Fruit fly (Drosophila melanogaster) whole organism, pupa: ENCODE data around the gene Eip78C.

Experiments used
- CG10348 ChIP-seq: fragments of 200-800 bp; sonication (Bioruptor generic); IDR thresholded peaks from 2 replicates; pipeline ENCODE4 v1.3.6; 2022; ENCODE audit warnings: missing biosample characterization, missing genetic modification characterization
- CG12605 ChIP-seq: fragments of 200-800 bp; sonication (Bioruptor generic); IDR thresholded peaks from 2 replicates; pipeline ENCODE4 v1.3.6; 2022; ENCODE audit warnings: missing biosample characterization, missing genetic modification characterization
- CG13204 ChIP-seq: fragments of 200-800 bp; sonication (Bioruptor generic); optimal IDR thresholded peaks from 2 replicates; lab custom pipeline; 2018; ENCODE audit warnings: missing biosample characterization, mild to moderate bottlenecking, missing genetic modification characterization, moderate library complexity
- CG14655 ChIP-seq: fragments of 200-800 bp; sonication (Bioruptor generic); optimal IDR thresholded peaks from 3 replicates; lab custom pipeline; 2017; ENCODE audit warnings: mild to moderate bottlenecking, missing biosample characterization, missing genetic modification reagents, missing genetic modification characterization
- CG15710 ChIP-seq: fragments of 200-800 bp; sonication (Bioruptor generic); optimal IDR thresholded peaks from 2 replicates; lab custom pipeline; 2018; ENCODE audit warnings: missing biosample characterization, mild to moderate bottlenecking, missing genetic modification characterization, moderate library complexity
- CG17806 ChIP-seq: fragments of 200-800 bp; sonication (Bioruptor generic); optimal IDR thresholded peaks from 2 replicates; lab custom pipeline; 2018; ENCODE audit warnings: missing biosample characterization, mild to moderate bottlenecking, missing genetic modification characterization, moderate library complexity
- CG32121 ChIP-seq: fragments of 200-800 bp; sonication (Bioruptor generic); IDR thresholded peaks from 2 replicates; pipeline ENCODE4 v1.3.6; 2022; ENCODE audit warnings: missing biosample characterization, missing genetic modification characterization
- CG34367 ChIP-seq: fragments of 200-800 bp; sonication (Bioruptor generic); optimal IDR thresholded peaks from 2 replicates; lab custom pipeline; 2018; ENCODE audit warnings: missing biosample characterization, mild to moderate bottlenecking, missing genetic modification characterization
- CG4496 ChIP-seq: fragments of 200-800 bp; sonication (Bioruptor generic); IDR thresholded peaks from 3 replicates; pipeline ENCODE4 v1.3.6; 2022; ENCODE audit warnings: missing biosample characterization, missing genetic modification characterization
- CG8159 ChIP-seq: fragments of 200-800 bp; sonication (Bioruptor generic); optimal IDR thresholded peaks from 3 replicates; lab custom pipeline; 2018; ENCODE audit warnings: missing biosample characterization, mild to moderate bottlenecking, missing genetic modification characterization, moderate library complexity
- CG8301 ChIP-seq: fragments of 200-800 bp; sonication (Bioruptor generic); optimal IDR thresholded peaks from 2 replicates; lab custom pipeline; 2018; ENCODE audit warnings: missing biosample characterization, mild to moderate bottlenecking, missing genetic modification characterization
- CG9948 ChIP-seq: fragments of 200-800 bp; sonication (Bioruptor generic); optimal IDR thresholded peaks from 2 replicates; lab custom pipeline; 2018; ENCODE audit warnings: missing biosample characterization, mild to moderate bottlenecking, missing genetic modification characterization, moderate library complexity
- D1 ChIP-seq: fragments of 200-800 bp; sonication (Bioruptor generic); optimal IDR thresholded peaks from 2 replicates; lab custom pipeline; 2018; ENCODE audit warnings: missing biosample characterization, mild to moderate bottlenecking, missing genetic modification characterization, moderate library complexity
- EcR ChIP-seq: fragments of 200-800 bp; sonication (Bioruptor generic); optimal IDR thresholded peaks from 3 replicates; lab custom pipeline; 2019; ENCODE audit warnings: missing biosample characterization, missing genetic modification characterization, mild to moderate bottlenecking, moderate library complexity, missing genetic modification reagents
- Ets98B ChIP-seq: fragments of 200-800 bp; sonication (Bioruptor generic); IDR thresholded peaks from 2 replicates; pipeline ENCODE4 v1.3.6; 2022; ENCODE audit warnings: missing biosample characterization, missing genetic modification characterization
- Pif1A ChIP-seq: fragments of 200-800 bp; sonication (Bioruptor generic); optimal IDR thresholded peaks from 3 replicates; lab custom pipeline; 2016; ENCODE audit warnings: missing biosample characterization, missing genetic modification characterization
- Pif1B ChIP-seq: fragments of 200-800 bp; sonication (Bioruptor generic); optimal IDR thresholded peaks from 3 replicates; lab custom pipeline; 2016; ENCODE audit warnings: missing biosample characterization, missing genetic modification characterization
- Snoo ChIP-seq: fragments of 200-800 bp; sonication (Bioruptor generic); optimal IDR thresholded peaks from 3 replicates; lab custom pipeline; 2017; ENCODE audit warnings: missing biosample characterization, mild to moderate bottlenecking, missing genetic modification characterization, inconsistent platforms
- fd96Ca ChIP-seq: fragments of 200-800 bp; sonication (Bioruptor generic); IDR thresholded peaks from 3 replicates; pipeline ENCODE4 v1.3.6; 2022; ENCODE audit warnings: missing biosample characterization, missing genetic modification characterization
- gl ChIP-seq: fragments of 200-800 bp; sonication (Bioruptor generic); optimal IDR thresholded peaks from 2 replicates; lab custom pipeline; 2018; ENCODE audit warnings: missing biosample characterization, mild to moderate bottlenecking, missing genetic modification characterization
- rn ChIP-seq: fragments of 200-800 bp; sonication (Bioruptor generic); IDR thresholded peaks from 2 replicates; pipeline ENCODE4 v1.3.6; 2022; ENCODE audit warnings: missing biosample characterization, missing genetic modification characterization

The Eip78C gene

dm6 chr3L:21194392-21194925, 31.9 kb upstream of the Eip78C start:
- TF ChIP-seq Snoo (tag; lab: Kevin White, UChicago) = no peak
- TF ChIP-seq CG10348 (GFP tag; lab: Robert Waterston, UW) = no peak
- no peak for TF ChIP-seq Pif1B (GFP tag; lab: Kevin White, UChicago)
- TF ChIP-seq CG4496 (GFP tag; lab: Robert Waterston, UW) = no peak
- TF ChIP-seq CG17806 (tag; lab: Kevin White, UChicago) = no peak
- no peak for TF ChIP-seq CG14655 (GFP tag; lab: Kevin White, UChicago)
- TF ChIP-seq Ets98B (GFP tag; lab: Robert Waterston, UW) = no peak
- no peak for TF ChIP-seq EcR (GFP tag; lab: Kevin White, UChicago)
- TF ChIP-seq fd96Ca (GFP tag; lab: Robert Waterston, UW) = no peak
- TF ChIP-seq CG8159 (tag; lab: Kevin White, UChicago) = no peak
- TF ChIP-seq Pif1A (GFP tag; lab: Kevin White, UChicago) = no peak
- TF ChIP-seq CG32121 = no peak

- TF ChIP-seq CG8301 (no peak), Pif1B (GFP tag; lab: Kevin White, UChicago) (no peak), gl (tag; lab: Kevin White, UChicago) (no peak), CG17806 (tag; lab: Kevin White, UChicago) (no peak), fd96Ca (GFP tag; lab: Robert Waterston, UW) (peak; percentile 33; the same call in 1 of the 3 replicates), Ets98B (GFP tag; lab: Robert Waterston, UW) (no peak), CG8159 (tag; lab: Kevin White, UChicago) (no peak), Snoo (tag; lab: Kevin White, UChicago) (no peak), CG34367 (tag; lab: Kevin White, UChicago) (no peak), CG4496 (GFP tag; lab: Robert Waterston, UW) (0 out of 3 replicates have a peak, but pooled peaks have one; percentile 37), D1 (tag; lab: Kevin White, UChicago) (no peak), CG32121 (no peak)
- TF ChIP-seq, all 21 proteins: peak for 2
These were observed 29.8 kb upstream of the Eip78C start, which contains the start of the genes Targ3 and park for dm6 chr3L:21196563-21196962. Gene Targ3, plus strand, starts transcription at chr3L:21196831. Gene park, minus strand, starts transcription at chr3L:21196853.

- no peak for TF ChIP-seq D1 (tag; lab: Kevin White, UChicago)
- peak; percentile 28 for TF ChIP-seq CG9948
- TF ChIP-seq Pif1B (GFP tag; lab: Kevin White, UChicago) = peak; percentile 11
- TF ChIP-seq CG10348 (GFP tag; lab: Robert Waterston, UW) = no peak
- TF ChIP-seq Ets98B (GFP tag; lab: Robert Waterston, UW) = no peak; the same call in 1 of the 2 replicates
- no peak for TF ChIP-seq CG15710 (tag; lab: Kevin White, UChicago)
- no peak for TF ChIP-seq CG34367 (tag; lab: Kevin White, UChicago)
- TF ChIP-seq CG4496 (GFP tag; lab: Robert Waterston, UW) = peak; percentile 70
- TF ChIP-seq CG8301 = no peak
- TF ChIP-seq CG8159 (tag; lab: Kevin White, UChicago) = no peak
- TF ChIP-seq CG12605 (GFP tag; lab: Robert Waterston, UW) = no peak
- TF ChIP-seq CG14655 (GFP tag; lab: Kevin White, UChicago) = peak; percentile 35
- TF ChIP-seq gl (tag; lab: Kevin White, UChicago) = no peak
- TF ChIP-seq fd96Ca (GFP tag; lab: Robert Waterston, UW) = no peak
- no peak for TF ChIP-seq CG32121
- TF ChIP-seq EcR (GFP tag; lab: Kevin White, UChicago) = peak; percentile 2
- no peak for TF ChIP-seq CG17806 (tag; lab: Kevin White, UChicago)
- TF ChIP-seq rn (GFP tag; lab: Robert Waterston, UW) = no peak
- TF ChIP-seq Snoo (tag; lab: Kevin White, UChicago) = no peak
- TF ChIP-seq Pif1A (GFP tag; lab: Kevin White, UChicago) = peak; percentile 17
- TF ChIP-seq CG13204 (GFP tag; lab: Kevin White, UChicago) = no peak
These were observed 25.8 kb upstream of the Eip78C start for dm6 chr3L:21200587-21200986.

- TF ChIP-seq EcR (GFP tag; lab: Kevin White, UChicago) (no peak), CG34367 (tag; lab: Kevin White, UChicago) (no peak), Pif1A (GFP tag; lab: Kevin White, UChicago) (no peak), CG12605 (GFP tag; lab: Robert Waterston, UW) (no peak), CG10348 (GFP tag; lab: Robert Waterston, UW) (no peak), Ets98B (GFP tag; lab: Robert Waterston, UW) (no peak), gl (tag; lab: Kevin White, UChicago) (no peak), CG14655 (GFP tag; lab: Kevin White, UChicago) (no peak), Snoo (tag; lab: Kevin White, UChicago) (no peak), CG4496 (GFP tag; lab: Robert Waterston, UW) (no peak)
These were observed 25.0 kb upstream of the Eip78C start for dm6 chr3L:21201246-21201896.

dm6 chr3L:21202029-21202776, 24.2 kb upstream of the Eip78C start:
- TF ChIP-seq CG8301 (no peak), CG17806 (tag; lab: Kevin White, UChicago) (no peak), D1 (tag; lab: Kevin White, UChicago) (peak; percentile 52), CG13204 (GFP tag; lab: Kevin White, UChicago) (no peak), Snoo (tag; lab: Kevin White, UChicago) (no peak), CG10348 (GFP tag; lab: Robert Waterston, UW) (no peak), gl (tag; lab: Kevin White, UChicago) (no peak), CG34367 (tag; lab: Kevin White, UChicago) (no peak), Ets98B (GFP tag; lab: Robert Waterston, UW) (no peak), EcR (GFP tag; lab: Kevin White, UChicago) (peak; percentile 72), CG4496 (GFP tag; lab: Robert Waterston, UW) (no peak), CG12605 (GFP tag; lab: Robert Waterston, UW) (no peak), CG9948 (no peak), CG8159 (tag; lab: Kevin White, UChicago) (no peak), Pif1A (GFP tag; lab: Kevin White, UChicago) (no peak), fd96Ca (GFP tag; lab: Robert Waterston, UW) (no peak), CG15710 (tag; lab: Kevin White, UChicago) (no peak), CG14655 (GFP tag; lab: Kevin White, UChicago) (peak; percentile 11), CG32121 (no peak)
- TF ChIP-seq, all 21 proteins: peak for 3
